Fruit fly (Drosophila melanogaster) whole organism, embryonic: ENCODE data around the gene Sf3b3.

Source experiments
- Asciz ChIP-seq: fragments of 200-800 bp; sonication (Bioruptor generic); optimal IDR thresholded peaks from 2 replicates; lab custom pipeline; 2017; ENCODE audit warnings: missing biosample characterization, mild to moderate bottlenecking, missing genetic modification characterization, missing genetic modification reagents
- Bgb ChIP-seq: fragments of 200-800 bp; sonication (Bioruptor generic); IDR thresholded peaks from 2 replicates; pipeline ENCODE4 v1.3.6; 2022; ENCODE audit warnings: missing biosample characterization, missing genetic modification characterization; ENCODE audit not compliant: partially characterized antibody
- Bteb2 ChIP-seq: fragments of 200-800 bp; sonication (Bioruptor generic); optimal IDR thresholded peaks from 2 replicates; lab custom pipeline; 2016; ENCODE audit warnings: missing biosample characterization, missing genetic modification characterization
- CG10147 ChIP-seq: fragments of 200-800 bp; sonication (Bioruptor generic); optimal IDR thresholded peaks from 2 replicates; lab custom pipeline; 2019; ENCODE audit warnings: missing biosample characterization, mild to moderate bottlenecking, missing genetic modification characterization, moderate library complexity
- CG10979 ChIP-seq: fragments of 200-800 bp; sonication (Bioruptor generic); optimal IDR thresholded peaks from 2 replicates; lab custom pipeline; 2018; ENCODE audit warnings: missing biosample characterization, mild to moderate bottlenecking, missing genetic modification characterization, moderate library complexity
- CG1233 ChIP-seq: fragments of 200-800 bp; sonication (Bioruptor generic); optimal IDR thresholded peaks from 4 replicates; lab custom pipeline; 2018; ENCODE audit warnings: missing biosample characterization, mild to moderate bottlenecking, missing genetic modification characterization
- CG13123 ChIP-seq: fragments of 200-800 bp; sonication (Bioruptor generic); optimal IDR thresholded peaks from 2 replicates; lab custom pipeline; 2016; ENCODE audit warnings: missing biosample characterization, missing genetic modification characterization
- CG13424 ChIP-seq: fragments of 200-800 bp; sonication (Bioruptor generic); optimal IDR thresholded peaks from 2 replicates; lab custom pipeline; 2019; ENCODE audit warnings: missing biosample characterization, mild to moderate bottlenecking, missing genetic modification characterization, moderate library complexity
- CG15601 ChIP-seq: fragments of 200-800 bp; sonication (Bioruptor generic); optimal IDR thresholded peaks from 3 replicates; lab custom pipeline; 2019; ENCODE audit warnings: missing biosample characterization, mild to moderate bottlenecking, missing genetic modification characterization, moderate library complexity
- CG17829 ChIP-seq: fragments of 200-800 bp; optimal IDR thresholded peaks from 2 replicates; lab custom pipeline; 2019; ENCODE audit warnings: missing biosample characterization, mild to moderate bottlenecking, missing genetic modification characterization, moderate library complexity
- CG18011 ChIP-seq: fragments of 200-800 bp; sonication (Bioruptor generic); optimal IDR thresholded peaks from 2 replicates; lab custom pipeline; 2017; ENCODE audit warnings: missing biosample characterization, missing genetic modification characterization, mild to moderate bottlenecking, moderate library complexity, missing genotype
- CG3065 ChIP-seq: fragments of 200-800 bp; sonication (Bioruptor generic); optimal IDR thresholded peaks from 2 replicates; lab custom pipeline; 2016; ENCODE audit warnings: missing biosample characterization, missing genetic modification characterization
- CG31441 ChIP-seq: fragments of 200-800 bp; sonication (Bioruptor generic); IDR thresholded peaks from 2 replicates; pipeline ENCODE4 v1.3.6; 2022; ENCODE audit warnings: missing biosample characterization, missing genetic modification characterization
- CG32767 ChIP-seq: fragments of 200-800 bp; sonication (Bioruptor generic); IDR thresholded peaks from 2 replicates; pipeline ENCODE4 v1.3.6; 2022; ENCODE audit warnings: missing biosample characterization, missing genetic modification characterization
- CG6813 ChIP-seq: fragments of 200-800 bp; sonication (Bioruptor generic); optimal IDR thresholded peaks from 2 replicates; lab custom pipeline; 2017; ENCODE audit warnings: missing biosample characterization, missing genetic modification characterization, mild to moderate bottlenecking, moderate library complexity, missing genetic modification reagents
- CG7928 ChIP-seq: fragments of 200-800 bp; sonication (Bioruptor generic); optimal IDR thresholded peaks from 2 replicates; lab custom pipeline; 2017; ENCODE audit warnings: missing biosample characterization, mild to moderate bottlenecking, missing genetic modification characterization
- CG8359 ChIP-seq: fragments of 200-800 bp; sonication (Bioruptor generic); optimal IDR thresholded peaks from 2 replicates; lab custom pipeline; 2017; ENCODE audit warnings: missing biosample characterization, mild to moderate bottlenecking, missing genetic modification characterization, borderline replicate concordance
- CG8388 ChIP-seq: fragments of 200-800 bp; sonication (Bioruptor generic); optimal IDR thresholded peaks from 2 replicates; lab custom pipeline; 2019; ENCODE audit warnings: missing biosample characterization, mild to moderate bottlenecking, missing genetic modification characterization, moderate library complexity
- CTCF ChIP-seq: fragments of 200-800 bp; sonication (Bioruptor generic); optimal IDR thresholded peaks from 2 replicates; lab custom pipeline; 2017; ENCODE audit warnings: missing biosample characterization, mild to moderate bottlenecking, missing genetic modification characterization, moderate library complexity
- D19B ChIP-seq: fragments of 200-800 bp; sonication (Bioruptor generic); optimal IDR thresholded peaks from 2 replicates; lab custom pipeline; 2017; ENCODE audit warnings: missing biosample characterization, mild to moderate bottlenecking, missing genetic modification characterization
- Dad ChIP-seq: fragments of 200-800 bp; sonication (Bioruptor generic); optimal IDR thresholded peaks from 3 replicates; lab custom pipeline; 2016; ENCODE audit warnings: missing biosample characterization, missing genetic modification characterization
- Doc3 ChIP-seq: fragments of 200-800 bp; sonication (Bioruptor generic); IDR thresholded peaks from 3 replicates; pipeline ENCODE4 v1.3.6; 2022; ENCODE audit warnings: missing biosample characterization, missing genetic modification characterization; ENCODE audit not compliant: partially characterized antibody
- HLH54F ChIP-seq: fragments of 200-800 bp; sonication (Bioruptor generic); optimal IDR thresholded peaks from 3 replicates; lab custom pipeline; 2016; ENCODE audit warnings: missing biosample characterization, missing genetic modification characterization
- Lpt ChIP-seq: fragments of >200 bp; optimal IDR thresholded peaks from 2 replicates; lab custom pipeline; 2018; ENCODE audit warnings: missing biosample characterization, missing genetic modification characterization
- Meics ChIP-seq: fragments of 200-800 bp; sonication (Bioruptor generic); optimal IDR thresholded peaks from 2 replicates; lab custom pipeline; 2017; ENCODE audit warnings: missing biosample characterization, mild to moderate bottlenecking, missing genetic modification characterization
- Optix ChIP-seq: fragments of 200-800 bp; sonication (Bioruptor generic); IDR thresholded peaks from 3 replicates; pipeline ENCODE4 v1.3.6; 2022; ENCODE audit warnings: missing biosample characterization, missing genetic modification characterization
- Pdp1 ChIP-seq, 2 experiments: fragments of 200-800 bp; sonication (Bioruptor generic); optimal IDR thresholded peaks; 3 replicates each; lab custom pipeline; 2016; ENCODE audit warnings: missing biosample characterization in 2 of 2, missing genetic modification characterization in 2 of 2, mild to moderate bottlenecking in 1 of 2, moderate library complexity in 1 of 2
- ap ChIP-seq: fragments of 200-800 bp; sonication (Bioruptor generic); IDR thresholded peaks from 2 replicates; pipeline ENCODE4 v1.3.6; 2022; ENCODE audit warnings: missing biosample characterization, missing genetic modification characterization
- ash1 ChIP-seq: fragments of 200-800 bp; sonication (Bioruptor generic); optimal IDR thresholded peaks from 2 replicates; lab custom pipeline; 2018; ENCODE audit warnings: missing biosample characterization, mild to moderate bottlenecking, missing genetic modification characterization
- bab2 ChIP-seq: fragments of 200-800 bp; sonication (Bioruptor generic); optimal IDR thresholded peaks from 2 replicates; lab custom pipeline; 2016; ENCODE audit warnings: missing biosample characterization, missing genetic modification characterization
- chm ChIP-seq: fragments of 200-800 bp; sonication (Bioruptor generic); IDR thresholded peaks from 2 replicates; pipeline ENCODE4 v1.3.6; 2022; ENCODE audit warnings: missing biosample characterization, missing genetic modification characterization
- corto ChIP-seq: fragments of 200-800 bp; sonication (Bioruptor generic); optimal IDR thresholded peaks from 2 replicates; lab custom pipeline; 2016; ENCODE audit warnings: missing biosample characterization, mild to moderate bottlenecking, missing genetic modification characterization, moderate library complexity
- crp ChIP-seq, 2 experiments: fragments of 200-800 bp; sonication (Bioruptor generic); optimal IDR thresholded peaks; 2 replicates in 1 of 2; 3 replicates in 1 of 2; lab custom pipeline; 2017; ENCODE audit warnings: missing biosample characterization in 2 of 2, missing genetic modification characterization in 2 of 2, mild to moderate bottlenecking in 1 of 2, moderate library complexity in 1 of 2
- en ChIP-seq: fragments of 200-800 bp; sonication (Bioruptor generic); optimal IDR thresholded peaks from 2 replicates; lab custom pipeline; 2016; ENCODE audit warnings: missing biosample characterization, missing genetic modification characterization
- esg ChIP-seq: fragments of 200-800 bp; sonication (Bioruptor generic); conservative IDR thresholded peaks from 2 replicates; pipeline ENCODE4 v1.3.6; 2022; ENCODE audit warnings: missing biosample characterization, missing genetic modification characterization
- hbn ChIP-seq: fragments of 200-800 bp; sonication (Bioruptor generic); IDR thresholded peaks from 2 replicates; pipeline ENCODE4 v1.3.6; 2022; ENCODE audit warnings: missing biosample characterization, missing genetic modification characterization; ENCODE audit not compliant: partially characterized antibody
- jigr1 ChIP-seq: fragments of 200-800 bp; sonication (Bioruptor generic); IDR thresholded peaks from 3 replicates; pipeline ENCODE4 v1.3.6; 2022; ENCODE audit warnings: missing biosample characterization, missing genetic modification characterization
- knrl ChIP-seq: fragments of 200-800 bp; sonication (Bioruptor generic); IDR thresholded peaks from 3 replicates; pipeline ENCODE4 v1.3.6; 2022; ENCODE audit warnings: missing biosample characterization, missing genetic modification characterization; ENCODE audit not compliant: partially characterized antibody
- lilli ChIP-seq: fragments of 200-800 bp; sonication (Bioruptor generic); optimal IDR thresholded peaks from 3 replicates; lab custom pipeline; 2016; ENCODE audit warnings: missing biosample characterization, missing genetic modification characterization
- mam ChIP-seq: fragments of 200-800 bp; sonication (Bioruptor generic); optimal IDR thresholded peaks from 3 replicates; lab custom pipeline; 2016; ENCODE audit warnings: missing biosample characterization, missing genetic modification characterization
- odd ChIP-seq: fragments of 200-800 bp; sonication (Bioruptor generic); optimal IDR thresholded peaks from 2 replicates; lab custom pipeline; 2017; ENCODE audit warnings: missing biosample characterization, mild to moderate bottlenecking, missing genetic modification characterization
- pb ChIP-seq: fragments of 200-800 bp; sonication (Bioruptor generic); optimal IDR thresholded peaks from 3 replicates; lab custom pipeline; 2016; ENCODE audit warnings: missing biosample characterization, missing genetic modification characterization
- prd ChIP-seq, 3 experiments: fragments of >200 bp in 2 of 3; fragments of 200-800 bp in 1 of 3; sonication (Bioruptor generic) in 1 of 3; optimal IDR thresholded peaks in 2 of 3; IDR thresholded peaks in 1 of 3; 2 replicates in 2 of 3; 3 replicates in 1 of 3; pipeline versions ENCODE4 v1.3.6 to Lab custom; 2017 to 2022; ENCODE audit warnings: missing biosample characterization in 1 of 3, missing genetic modification characterization in 1 of 3
- pum ChIP-seq: fragments of 200-800 bp; sonication (Bioruptor generic); optimal IDR thresholded peaks from 2 replicates; lab custom pipeline; 2016; ENCODE audit warnings: missing biosample characterization, missing genetic modification characterization
- run ChIP-seq: fragments of 200-800 bp; sonication (Bioruptor generic); optimal IDR thresholded peaks from 3 replicates; lab custom pipeline; 2018; ENCODE audit warnings: missing biosample characterization, mild to moderate bottlenecking, missing genetic modification characterization
- sd ChIP-seq: fragments of 200-800 bp; sonication (Bioruptor generic); optimal IDR thresholded peaks from 3 replicates; lab custom pipeline; 2018; ENCODE audit warnings: missing biosample characterization, mild to moderate bottlenecking, missing genetic modification characterization, moderate library complexity
- trh ChIP-seq: fragments of 200-800 bp; sonication (Bioruptor generic); optimal IDR thresholded peaks from 2 replicates; lab custom pipeline; 2016; ENCODE audit warnings: missing biosample characterization, missing genetic modification characterization
- vfl ChIP-seq: fragments of 200-800 bp; sonication (Bioruptor generic); optimal IDR thresholded peaks from 2 replicates; lab custom pipeline; 2016; ENCODE audit warnings: missing biosample characterization, missing genetic modification characterization

The Sf3b3 gene

dm6 chr3L:815234-816200 lies 17.7 kb downstream of the Sf3b3 start (continued):
- peak; percentile 19 for TF ChIP-seq CG10979 (tag; lab: Kevin White, UChicago)
- TF ChIP-seq D19B, result peak; percentile 1
- TF ChIP-seq Optix, result 0 out of 3 replicates have a peak, but pooled peaks have one; percentile 18
- peak; percentile 58 for TF ChIP-seq Asciz (GFP tag; lab: Kevin White, UChicago)
- no peak for TF ChIP-seq pb (GFP tag; lab: Kevin White, UChicago)
- no peak for TF ChIP-seq HLH54F (GFP tag; lab: Kevin White, UChicago)
- peak; percentile 60 for TF ChIP-seq CG13424
- TF ChIP-seq CG15601 (tag; lab: Kevin White, UChicago), result peak; percentile 31
- no peak for TF ChIP-seq Dad (GFP tag; lab: Kevin White, UChicago)
- no peak for TF ChIP-seq sd (tag; lab: Kevin White, UChicago)
- TF ChIP-seq prd (optimal IDR thresholded peaks at IDR 0.05; lab: Kevin White, UChicago), result no peak
- peak; percentile 64; the same call in 2 of the 3 replicates for TF ChIP-seq prd (GFP tag; IDR thresholded peaks at IDR 0.05; lab: Robert Waterston, UW)
- TF ChIP-seq Lpt, result no peak
- no peak for TF ChIP-seq Bgb (GFP tag; lab: Robert Waterston, UW)
- no peak for TF ChIP-seq CG10147 (GFP tag; lab: Kevin White, UChicago)
- no peak for TF ChIP-seq CG6813 (GFP tag; lab: Kevin White, UChicago)
- TF ChIP-seq Pdp1 (GFP tag; optimal IDR thresholded peaks at IDR 0.05; lab: Kevin White, UChicago), result no peak
- no peak for TF ChIP-seq hbn (GFP tag; lab: Robert Waterston, UW)
- no peak for TF ChIP-seq CTCF (GFP tag; lab: Kevin White, UChicago)
- TF ChIP-seq CG18011 (GFP tag; lab: Kevin White, UChicago), result no peak
- no peak for TF ChIP-seq run (tag; lab: Kevin White, UChicago)
- TF ChIP-seq ash1 (GFP tag; lab: Kevin White, UChicago), result no peak
- TF ChIP-seq Doc3 (GFP tag; lab: Robert Waterston, UW), result no peak
- no peak for TF ChIP-seq Bteb2 (GFP tag; lab: Kevin White, UChicago)
- no peak for TF ChIP-seq bab2 (GFP tag; lab: Kevin White, UChicago)
- TF ChIP-seq CG32767 (GFP tag; lab: Robert Waterston, UW), result no peak; the same call in 1 of the 2 replicates
- TF ChIP-seq CG13123 (GFP tag; lab: Kevin White, UChicago), result no peak
- TF ChIP-seq knrl, result no peak
- TF ChIP-seq odd, result peak; percentile 15
- no peak for TF ChIP-seq corto (GFP tag; lab: Kevin White, UChicago)
- 0 out of 2 replicates have a peak, but pooled peaks have one; percentile 33 for TF ChIP-seq ap (GFP tag; lab: Robert Waterston, UW)
- no peak for TF ChIP-seq en (GFP tag; lab: Kevin White, UChicago)
- no peak for TF ChIP-seq trh (GFP tag; lab: Kevin White, UChicago)
- no peak for TF ChIP-seq CG3065 (GFP tag; lab: Kevin White, UChicago)
- peak; percentile 20 for TF ChIP-seq CG1233 (GFP tag; lab: Kevin White, UChicago)
- no peak for TF ChIP-seq jigr1 (GFP tag; lab: Robert Waterston, UW)
- TF ChIP-seq CG17829, result peak; percentile 21
- peak; percentile 51 for TF ChIP-seq esg (GFP tag; lab: Robert Waterston, UW)
- TF ChIP-seq crp (GFP tag; optimal IDR thresholded peaks at IDR 0.05; lab: Kevin White, UChicago), result no peak
- TF ChIP-seq CG8359 (GFP tag; lab: Kevin White, UChicago), result no peak
- no peak for TF ChIP-seq vfl (GFP tag; lab: Kevin White, UChicago)
- no peak for TF ChIP-seq CG8388 (GFP tag; lab: Kevin White, UChicago)
- no peak for TF ChIP-seq Meics (GFP tag; lab: Kevin White, UChicago)
- TF ChIP-seq CG7928, result no peak
- no peak for TF ChIP-seq chm (GFP tag; lab: Robert Waterston, UW)
- TF ChIP-seq pum (GFP tag; lab: Kevin White, UChicago), result no peak
- no peak for TF ChIP-seq lilli (GFP tag; lab: Kevin White, UChicago)
- TF ChIP-seq mam (GFP tag; lab: Kevin White, UChicago), result no peak
- no peak for TF ChIP-seq CG31441 (GFP tag; lab: Robert Waterston, UW)
